Worm (Caenorhabditis elegans): ENCODE measurements around the gene C16D9.3.

ce11 chrV:8190016-8190415 is 49.8 kb downstream of the C16D9.3 start, which contains the start of gene F20D6.12:
- TF ChIP-seq fos-1 (tag; optimal IDR thresholded peaks at IDR 0.05) (no peak), elt-2 (tag; optimal IDR thresholded peaks at IDR 0.05) (no peak), aly-2 (tag; optimal IDR thresholded peaks at IDR 0.05) (no peak), snpc-4 (tag; optimal IDR thresholded peaks at IDR 0.05) (no peak), nhr-77 (tag; optimal IDR thresholded peaks at IDR 0.05) (no peak), jun-1 (tag; optimal IDR thresholded peaks at IDR 0.05) (no peak), fkh-10 (GFP tag; optimal IDR thresholded peaks at IDR 0.05) (no peak)

All from whole organism, L3 larva.